Fruit fly (Drosophila melanogaster) whole organism, wandering third instar larva: ENCODE data around the gene CG8135.

Experiments
- Abd-B ChIP-seq: fragments of >200 bp; optimal IDR thresholded peaks from 2 replicates; lab custom pipeline; 2017; ENCODE audit warnings: missing biosample characterization, missing genetic modification characterization
- CrebA ChIP-seq: fragments of 200-800 bp; sonication (Bioruptor generic); optimal IDR thresholded peaks from 2 replicates; lab custom pipeline; 2016; ENCODE audit warnings: missing biosample characterization, mild to moderate bottlenecking, missing genetic modification characterization, borderline replicate concordance
- brk ChIP-seq: fragments of 200-800 bp; sonication (Bioruptor generic); optimal IDR thresholded peaks from 2 replicates; lab custom pipeline; 2016; ENCODE audit warnings: missing biosample characterization, mild to moderate bottlenecking, missing genetic modification characterization
- ey ChIP-seq: fragments of 200-800 bp; sonication (Bioruptor generic); optimal IDR thresholded peaks from 2 replicates; lab custom pipeline; 2016; ENCODE audit warnings: missing biosample characterization, missing genetic modification characterization
- pan ChIP-seq: fragments of >200 bp; optimal IDR thresholded peaks from 2 replicates; lab custom pipeline; 2017

DNA sequence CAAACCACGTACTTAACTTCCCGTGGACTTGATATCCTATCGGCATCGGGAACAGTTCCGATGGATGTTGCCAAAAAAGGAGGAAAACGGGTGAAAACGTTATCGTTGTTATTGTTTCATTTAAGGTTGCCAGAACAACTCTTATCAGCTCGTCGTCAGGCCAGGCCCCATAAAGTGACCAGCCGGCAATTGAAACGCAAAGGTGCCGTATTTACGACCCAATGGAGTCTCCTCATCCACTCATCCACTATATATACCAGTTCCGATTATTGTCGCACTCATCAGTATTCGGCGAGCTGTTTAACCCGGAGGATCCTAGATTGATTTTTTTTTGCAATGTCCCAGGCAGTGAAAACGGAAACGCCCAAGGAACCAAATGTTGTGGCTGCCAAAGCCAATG is 39.1 kb upstream of the CG8135 start, which contains the start of gene Srr:
- TF ChIP-seq pan (lab: Kevin White, UChicago): no peak
- no peak for TF ChIP-seq brk (GFP tag; lab: Kevin White, UChicago)
- no peak for TF ChIP-seq ey (GFP tag; lab: Kevin White, UChicago)
- TF ChIP-seq Abd-B (GFP tag; lab: Kevin White, UChicago): no peak
- no peak for TF ChIP-seq CrebA (GFP tag; lab: Kevin White, UChicago)
